Fruit fly (Drosophila melanogaster) whole organism, embryonic: ENCODE results near the gene CG4942.
A peak's percentile ranks its signal among the peaks of the same experiment; 100 is the strongest.

Source experiments
- B-H2 ChIP-seq: fragments of 200-800 bp; sonication (Bioruptor generic); optimal IDR thresholded peaks from 2 replicates; lab custom pipeline; 2018; ENCODE audit warnings: missing biosample characterization, mild to moderate bottlenecking, missing genetic modification characterization
- CG11560 ChIP-seq: fragments of 200-800 bp; sonication (Bioruptor generic); IDR thresholded peaks from 3 replicates; pipeline ENCODE4 v1.3.6; 2022; ENCODE audit warnings: missing biosample characterization, missing genetic modification characterization
- CG12659 ChIP-seq: fragments of 200-800 bp; sonication (Bioruptor generic); optimal IDR thresholded peaks from 3 replicates; lab custom pipeline; 2017; ENCODE audit warnings: mild to moderate bottlenecking, missing biosample characterization, missing genetic modification reagents, missing genetic modification characterization
- CG17361 ChIP-seq: fragments of 200-800 bp; sonication (Bioruptor generic); IDR thresholded peaks from 3 replicates; pipeline ENCODE4 v1.3.6; 2022; ENCODE audit warnings: missing biosample characterization, missing genetic modification characterization
- CG17829 ChIP-seq: fragments of 200-800 bp; optimal IDR thresholded peaks from 2 replicates; lab custom pipeline; 2019; ENCODE audit warnings: missing biosample characterization, mild to moderate bottlenecking, missing genetic modification characterization, moderate library complexity
- CG18262 ChIP-seq: fragments of 200-800 bp; optimal IDR thresholded peaks from 3 replicates; lab custom pipeline; 2019; ENCODE audit warnings: missing biosample characterization, mild to moderate bottlenecking, missing genetic modification characterization, moderate library complexity
- CG42726 ChIP-seq: fragments of 200-800 bp; sonication (Bioruptor generic); IDR thresholded peaks from 2 replicates; pipeline ENCODE4 v1.3.6; 2022; ENCODE audit warnings: missing biosample characterization, missing genetic modification characterization; ENCODE audit not compliant: partially characterized antibody
- CG4360 ChIP-seq: fragments of 200-800 bp; sonication (Bioruptor generic); IDR thresholded peaks from 2 replicates; pipeline ENCODE4 v1.3.6; 2022; ENCODE audit warnings: missing biosample characterization, missing genetic modification characterization
- CG4424 ChIP-seq: fragments of 200-800 bp; sonication (Bioruptor generic); optimal IDR thresholded peaks from 3 replicates; lab custom pipeline; 2016; ENCODE audit warnings: missing biosample characterization, missing genetic modification characterization
- CG4707 ChIP-seq: fragments of 200-800 bp; sonication (Bioruptor generic); optimal IDR thresholded peaks from 2 replicates; lab custom pipeline; 2018; ENCODE audit warnings: missing biosample characterization, mild to moderate bottlenecking, missing genetic modification characterization, moderate library complexity
- CG4854 ChIP-seq: fragments of 200-800 bp; sonication (Bioruptor generic); optimal IDR thresholded peaks from 2 replicates; lab custom pipeline; 2016; ENCODE audit warnings: missing biosample characterization, missing genetic modification characterization, inconsistent platforms
- CG6272 ChIP-seq: fragments of 200-800 bp; sonication (Bioruptor generic); IDR thresholded peaks from 2 replicates; pipeline ENCODE4 v1.3.6; 2022; ENCODE audit warnings: missing biosample characterization, missing genetic modification characterization
- CG6654 ChIP-seq: fragments of 200-800 bp; sonication (Bioruptor generic); optimal IDR thresholded peaks from 2 replicates; lab custom pipeline; 2017; ENCODE audit warnings: missing biosample characterization, mild to moderate bottlenecking, missing genetic modification characterization
- CG6683 ChIP-seq: fragments of 200-800 bp; sonication (Bioruptor generic); optimal IDR thresholded peaks from 2 replicates; lab custom pipeline; 2017; ENCODE audit warnings: missing biosample characterization, mild to moderate bottlenecking, missing genetic modification characterization, missing genetic modification reagents
- CG7556 ChIP-seq: fragments of 200-800 bp; sonication (Bioruptor generic); optimal IDR thresholded peaks from 2 replicates; lab custom pipeline; 2017; ENCODE audit warnings: missing biosample characterization, mild to moderate bottlenecking, missing genetic modification characterization
- CG8478 ChIP-seq: fragments of >200 bp; optimal IDR thresholded peaks from 2 replicates; lab custom pipeline; 2018
- Dp ChIP-seq: fragments of 200-800 bp; sonication (Bioruptor generic); optimal IDR thresholded peaks from 2 replicates; lab custom pipeline; 2018; ENCODE audit warnings: missing biosample characterization, mild to moderate bottlenecking, missing genetic modification characterization, moderate library complexity
- Eip74EF ChIP-seq, 2 experiments: fragments of 200-800 bp in 1 of 2; fragments of >200 bp in 1 of 2; sonication (Bioruptor generic) in 1 of 2; optimal IDR thresholded peaks; 2 replicates each; lab custom pipeline; 2017 to 2019; ENCODE audit warnings: missing biosample characterization in 2 of 2, missing genetic modification characterization in 2 of 2, mild to moderate bottlenecking in 1 of 2, moderate library complexity in 1 of 2
- Fer1 ChIP-seq: fragments of 200-800 bp; sonication (Bioruptor generic); optimal IDR thresholded peaks from 2 replicates; lab custom pipeline; 2017; ENCODE audit warnings: missing biosample characterization, mild to moderate bottlenecking, missing genetic modification characterization
- HLH3B ChIP-seq: fragments of 200-800 bp; sonication (Bioruptor generic); IDR thresholded peaks from 2 replicates; pipeline ENCODE4 v1.3.6; 2022; ENCODE audit warnings: missing biosample characterization, missing genetic modification characterization
- Lim3 ChIP-seq: fragments of 200-800 bp; sonication (Bioruptor generic); IDR thresholded peaks from 2 replicates; pipeline ENCODE4 v1.3.6; 2022; ENCODE audit warnings: missing biosample characterization, missing genetic modification characterization
- MESR4 ChIP-seq: fragments of 200-800 bp; sonication (Bioruptor generic); optimal IDR thresholded peaks from 2 replicates; lab custom pipeline; 2018; ENCODE audit warnings: missing biosample characterization, mild to moderate bottlenecking, missing genetic modification characterization, moderate library complexity
- Neu2 ChIP-seq: fragments of 200-800 bp; sonication (Bioruptor generic); optimal IDR thresholded peaks from 3 replicates; lab custom pipeline; 2016; ENCODE audit warnings: missing biosample characterization, missing genetic modification characterization, borderline replicate concordance
- Poxn ChIP-seq: fragments of 200-800 bp; sonication (Bioruptor generic); IDR thresholded peaks from 2 replicates; pipeline ENCODE4 v1.3.6; 2022; ENCODE audit warnings: missing biosample characterization, missing genetic modification characterization
- Xrp1 ChIP-seq: fragments of 200-800 bp; sonication (Bioruptor generic); IDR thresholded peaks from 2 replicates; pipeline ENCODE4 v1.3.6; 2022; ENCODE audit warnings: missing biosample characterization, missing genetic modification characterization
- al ChIP-seq: fragments of 200-800 bp; sonication (Bioruptor generic); IDR thresholded peaks from 2 replicates; pipeline ENCODE4 v1.3.6; 2022; ENCODE audit warnings: missing biosample characterization, missing genetic modification characterization
- aop ChIP-seq: fragments of 200-800 bp; sonication (Bioruptor generic); IDR thresholded peaks from 2 replicates; pipeline ENCODE4 v1.3.6; 2022; ENCODE audit warnings: missing biosample characterization, missing genetic modification characterization
- ash1 ChIP-seq: fragments of 200-800 bp; sonication (Bioruptor generic); optimal IDR thresholded peaks from 2 replicates; lab custom pipeline; 2018; ENCODE audit warnings: missing biosample characterization, mild to moderate bottlenecking, missing genetic modification characterization
- ato ChIP-seq: fragments of 200-800 bp; sonication (Bioruptor generic); IDR thresholded peaks from 2 replicates; pipeline ENCODE4 v1.3.6; 2022; ENCODE audit warnings: missing biosample characterization, missing genetic modification characterization; ENCODE audit not compliant: partially characterized antibody
- cas ChIP-seq: fragments of 200-800 bp; sonication (Bioruptor generic); IDR thresholded peaks from 2 replicates; pipeline ENCODE4 v1.3.6; 2022; ENCODE audit warnings: missing biosample characterization, missing genetic modification characterization
- chif ChIP-seq, 2 experiments: fragments of 200-800 bp; sonication (Bioruptor generic); optimal IDR thresholded peaks; 3 replicates each; lab custom pipeline; 2016; ENCODE audit warnings: missing biosample characterization in 2 of 2, missing genetic modification characterization in 2 of 2
- chn ChIP-seq: fragments of 200-800 bp; sonication (Bioruptor generic); optimal IDR thresholded peaks from 2 replicates; lab custom pipeline; 2016; ENCODE audit warnings: missing biosample characterization, missing genetic modification characterization
- dati ChIP-seq: fragments of 200-800 bp; sonication (Bioruptor generic); IDR thresholded peaks from 2 replicates; pipeline ENCODE4 v1.3.6; 2022; ENCODE audit warnings: missing biosample characterization, missing genetic modification characterization
- dmrt11E ChIP-seq: fragments of 200-800 bp; sonication (Bioruptor generic); optimal IDR thresholded peaks from 3 replicates; lab custom pipeline; 2018; ENCODE audit warnings: missing biosample characterization, mild to moderate bottlenecking, missing genetic modification characterization, moderate library complexity
- dysf ChIP-seq: fragments of 200-800 bp; sonication (Bioruptor generic); IDR thresholded peaks from 3 replicates; pipeline ENCODE4 v1.3.6; 2022; ENCODE audit warnings: missing biosample characterization, missing genetic modification characterization
- fru ChIP-seq: fragments of >200 bp; optimal IDR thresholded peaks from 2 replicates; lab custom pipeline; 2017
- gfzf ChIP-seq: fragments of 200-800 bp; sonication (Bioruptor generic); optimal IDR thresholded peaks from 2 replicates; lab custom pipeline; 2016; ENCODE audit warnings: missing biosample characterization, mild to moderate bottlenecking, missing genetic modification characterization, moderate library complexity
- inv ChIP-seq: fragments of 200-800 bp; sonication (Bioruptor generic); IDR thresholded peaks from 2 replicates; pipeline ENCODE4 v1.3.6; 2022; ENCODE audit warnings: missing biosample characterization, missing genetic modification characterization; ENCODE audit not compliant: partially characterized antibody
- jigr1 ChIP-seq: fragments of 200-800 bp; sonication (Bioruptor generic); IDR thresholded peaks from 3 replicates; pipeline ENCODE4 v1.3.6; 2022; ENCODE audit warnings: missing biosample characterization, missing genetic modification characterization
- jumu ChIP-seq: fragments of 200-800 bp; sonication (Bioruptor generic); optimal IDR thresholded peaks from 3 replicates; lab custom pipeline; 2016; ENCODE audit warnings: missing biosample characterization, missing genetic modification characterization
- lbe ChIP-seq: fragments of 200-800 bp; sonication (Bioruptor generic); optimal IDR thresholded peaks from 2 replicates; lab custom pipeline; 2016; ENCODE audit warnings: missing biosample characterization, mild to moderate bottlenecking, missing genetic modification characterization
- pan ChIP-seq, 4 experiments: fragments of >200 bp in 3 of 4; fragments of 200-800 bp in 1 of 4; sonication (Bioruptor generic) in 1 of 4; optimal IDR thresholded peaks in 3 of 4; IDR thresholded peaks in 1 of 4; 2 replicates each; pipeline versions ENCODE4 v1.3.6 to Lab custom; 2017 to 2022; ENCODE audit warnings: missing biosample characterization in 2 of 4, missing genetic modification characterization in 2 of 4, mixed read lengths in 1 of 4
- ro ChIP-seq: fragments of 200-800 bp; sonication (Bioruptor generic); IDR thresholded peaks from 2 replicates; pipeline ENCODE4 v1.3.6; 2022; ENCODE audit warnings: missing biosample characterization, missing genetic modification characterization
- shn ChIP-seq: fragments of 200-800 bp; sonication (Bioruptor generic); optimal IDR thresholded peaks from 3 replicates; lab custom pipeline; 2016; ENCODE audit warnings: missing biosample characterization, missing genetic modification characterization
- slou ChIP-seq: fragments of 200-800 bp; sonication (Bioruptor generic); optimal IDR thresholded peaks from 3 replicates; lab custom pipeline; 2016; ENCODE audit warnings: missing biosample characterization, missing genetic modification characterization
- ttk ChIP-seq: fragments of 200-800 bp; sonication (Bioruptor generic); IDR thresholded peaks from 2 replicates; pipeline ENCODE4 v2.1.2; 2022; ENCODE audit warnings: missing biosample characterization, missing genetic modification characterization
- tup ChIP-seq: fragments of 200-800 bp; sonication (Bioruptor generic); optimal IDR thresholded peaks from 2 replicates; lab custom pipeline; 2016; ENCODE audit warnings: missing biosample characterization, mild to moderate bottlenecking, missing genetic modification characterization, moderate library complexity
- vfl ChIP-seq: fragments of 200-800 bp; sonication (Bioruptor generic); optimal IDR thresholded peaks from 2 replicates; lab custom pipeline; 2016; ENCODE audit warnings: missing biosample characterization, missing genetic modification characterization
- zen2 ChIP-seq: fragments of 200-800 bp; sonication (Bioruptor generic); IDR thresholded peaks from 3 replicates; pipeline ENCODE4 v1.3.6; 2022; ENCODE audit warnings: missing biosample characterization, missing genetic modification characterization; ENCODE audit not compliant: partially characterized antibody

Gene CG4942

DNA sequence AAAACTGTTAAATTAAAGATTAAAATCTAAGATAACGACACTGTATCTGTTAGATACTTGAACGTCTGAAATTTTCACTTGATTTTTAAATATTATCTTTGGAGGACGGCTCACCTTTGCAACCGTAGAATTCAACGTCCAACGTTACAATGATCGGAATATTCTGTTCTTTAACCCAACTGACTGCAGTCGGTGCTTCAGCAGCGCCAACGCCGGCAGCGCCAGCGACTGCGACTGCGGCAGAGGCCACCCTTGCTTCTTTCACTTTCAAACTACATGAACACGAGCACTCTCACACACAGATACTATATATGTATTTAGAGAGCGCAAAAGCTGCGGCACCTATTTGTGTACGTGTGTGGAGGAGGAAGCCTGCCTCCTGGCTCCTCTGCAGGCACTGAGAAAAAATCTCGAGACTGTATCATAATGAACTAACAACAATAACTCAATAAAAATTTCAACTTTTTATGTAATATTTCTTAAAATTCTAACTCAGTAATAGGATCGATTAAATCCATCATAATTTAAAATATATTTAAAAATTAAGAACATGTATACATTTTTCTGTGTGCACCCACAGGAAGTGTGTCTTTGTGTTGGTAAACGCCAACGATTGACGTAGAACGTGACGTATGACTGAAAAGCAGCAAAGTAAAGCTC, 15.3 kb upstream of the CG4942 start (continued):
- TF ChIP-seq CG4854 (peak; percentile 80), CG18262 (peak; percentile 94), CG17361 (GFP tag; lab: Robert Waterston, UW) (peak; percentile 95), chn (GFP tag; lab: Kevin White, UChicago) (peak; percentile 69), B-H2 (GFP tag; lab: Kevin White, UChicago) (peak; percentile 97), CG6272 (peak; percentile 79), jigr1 (GFP tag; lab: Robert Waterston, UW) (peak; percentile 78; the same call in 2 of the 3 replicates), CG8478 (lab: Kevin White, UChicago) (no peak), zen2 (GFP tag; lab: Robert Waterston, UW) (no peak), cas (peak; percentile 79), dysf (GFP tag; lab: Robert Waterston, UW) (peak; percentile 91), CG6683 (GFP tag; lab: Kevin White, UChicago) (peak; percentile 89), CG12659 (GFP tag; lab: Kevin White, UChicago) (peak; percentile 93), al (peak; percentile 86), CG6654 (peak; percentile 71), MESR4 (GFP tag; lab: Kevin White, UChicago) (peak; percentile 25), Fer1 (GFP tag; lab: Kevin White, UChicago) (peak; percentile 96), Eip74EF (GFP tag; optimal IDR thresholded peaks at IDR 0.05; lab: Kevin White, UChicago) (peak in 1 of 2 experiments; percentile 91), CG42726 (GFP tag; lab: Robert Waterston, UW) (no peak), ash1 (GFP tag; lab: Kevin White, UChicago) (peak; percentile 37), slou (peak; percentile 83), tup (GFP tag; lab: Kevin White, UChicago) (peak; percentile 46), Poxn (GFP tag; lab: Robert Waterston, UW) (peak; percentile 58; the same call in 1 of the 2 replicates), jumu (peak; percentile 33), Neu2 (GFP tag; lab: Kevin White, UChicago) (no peak), Xrp1 (GFP tag; lab: Robert Waterston, UW) (peak; percentile 94), inv (GFP tag; lab: Robert Waterston, UW) (no peak), CG17829 (peak; percentile 93), shn (GFP tag; lab: Kevin White, UChicago) (no peak), pan (optimal IDR thresholded peaks at IDR 0.05; lab: Kevin White, UChicago) (no peak), pan (GFP tag; optimal IDR thresholded peaks at IDR 0.05 in 1 of 2, IDR thresholded peaks at IDR 0.05 in 1 of 2) (peak in 1 of 2 experiments; percentile 86), CG4360 (GFP tag; lab: Robert Waterston, UW) (peak; percentile 51), Dp (GFP tag; lab: Kevin White, UChicago) (no peak), vfl (GFP tag; lab: Kevin White, UChicago) (peak; percentile 54), fru (lab: Kevin White, UChicago) (no peak), CG11560 (tag; lab: Robert Waterston, UW) (peak; percentile 75; the same call in 2 of the 3 replicates), CG4424 (GFP tag; lab: Kevin White, UChicago) (peak; percentile 90), ato (GFP tag; lab: Robert Waterston, UW) (no peak), lbe (GFP tag; lab: Kevin White, UChicago) (peak; percentile 97), ro (GFP tag; lab: Robert Waterston, UW) (peak; percentile 54; the same call in 1 of the 2 replicates), Lim3 (GFP tag; lab: Robert Waterston, UW) (peak; percentile 31; the same call in 1 of the 2 replicates), CG7556 (GFP tag; lab: Kevin White, UChicago) (peak; percentile 96), chif (GFP tag; optimal IDR thresholded peaks at IDR 0.05; lab: Kevin White, UChicago) (peak; percentile 57 to 60), gfzf (no peak), CG4707 (GFP tag; lab: Kevin White, UChicago) (peak; percentile 75), HLH3B (GFP tag; lab: Robert Waterston, UW) (peak; percentile 91), aop (0 out of 2 replicates have a peak, but pooled peaks have one; percentile 4), ttk (GFP tag; lab: Robert Waterston, UW) (peak; percentile 87), dati (peak; percentile 54), dmrt11E (peak; percentile 86)
